Fruit fly (Drosophila melanogaster) Kc167 (cell line): ENCODE data around the gene CG12640.

Experiments
- Myc ChIP-seq: fragments of >200 bp; optimal IDR thresholded peaks from 2 replicates; lab custom pipeline; 2017; ENCODE audit warnings: missing external identifiers
- Sin3A ChIP-seq: fragments of >200 bp; optimal IDR thresholded peaks from 2 replicates; lab custom pipeline; 2018; ENCODE audit warnings: missing external identifiers
- h ChIP-seq: fragments of >200 bp; optimal IDR thresholded peaks from 3 replicates; lab custom pipeline; 2018; ENCODE audit warnings: missing external identifiers
- insv ChIP-seq: fragments of >200 bp; optimal IDR thresholded peaks from 3 replicates; lab custom pipeline; 2018; ENCODE audit warnings: missing external identifiers
- psq ChIP-seq: fragments of >200 bp; optimal IDR thresholded peaks from 2 replicates; lab custom pipeline; 2017; ENCODE audit warnings: missing external identifiers
- ttk ChIP-seq: sonication (Bioruptor generic); optimal IDR thresholded peaks from 2 replicates; lab custom pipeline; 2017; ENCODE audit warnings: missing external identifiers

- no peak for TF ChIP-seq h
- no peak for TF ChIP-seq Myc (lab: Kevin White, UChicago)
- no peak for TF ChIP-seq psq (lab: Kevin White, UChicago)
- TF ChIP-seq ttk (lab: Kevin White, UChicago) = no peak
- TF ChIP-seq insv (lab: Kevin White, UChicago) = no peak
- no peak for TF ChIP-seq Sin3A
Observed at dm6 chrX:10454795-10455194, 22.2 kb upstream of the CG12640 start, which contains the start of gene CG32683.
